Worm (Caenorhabditis elegans) whole organism, L3 larva: ENCODE measurements around the gene C52D10.3.

ENCODE experiments used
- R02D3.7 ChIP-seq: fragments of 150-350 bp; optimal IDR thresholded peaks from 2 replicates; lab custom pipeline; 2014; ENCODE audit warnings: missing biosample characterization, missing genetic modification characterization
- aly-2 ChIP-seq: fragments of 150-350 bp; optimal IDR thresholded peaks from 2 replicates; lab custom pipeline; 2014; ENCODE audit warnings: missing biosample characterization, missing genetic modification characterization
- ama-1 ChIP-seq: fragments of 150-350 bp; optimal IDR thresholded peaks from 2 replicates; lab custom pipeline; 2018
- ceh-16 ChIP-seq: sonication (generic microtip); optimal IDR thresholded peaks from 2 replicates; lab custom pipeline; 2017; ENCODE audit warnings: missing biosample characterization, missing genetic modification characterization
- ceh-28 ChIP-seq: fragments of 150-350 bp; optimal IDR thresholded peaks from 2 replicates; lab custom pipeline; 2014; ENCODE audit warnings: missing biosample characterization, missing genetic modification reagents, missing genetic modification characterization
- ceh-9 ChIP-seq: sonication (generic microtip); optimal IDR thresholded peaks from 2 replicates; lab custom pipeline; 2018; ENCODE audit warnings: missing biosample characterization, missing genetic modification characterization
- elt-1 ChIP-seq: fragments of 150-350 bp; optimal IDR thresholded peaks from 2 replicates; lab custom pipeline; 2014; ENCODE audit warnings: missing biosample characterization, missing genetic modification characterization
- elt-2 ChIP-seq: sonication (generic microtip); optimal IDR thresholded peaks from 2 replicates; lab custom pipeline; 2016; ENCODE audit warnings: missing genetic modification reagents, mild to moderate bottlenecking, missing genetic modification characterization, missing compliant biosample characterization
- elt-3 ChIP-seq, 3 experiments: fragments of 150-350 bp in 1 of 3; sonication (generic microtip) in 2 of 3; optimal IDR thresholded peaks; 2 replicates in 2 of 3; 4 replicates in 1 of 3; lab custom pipeline; 2014 to 2017; ENCODE audit warnings: missing biosample characterization in 3 of 3, missing genetic modification characterization in 3 of 3
- eor-1 ChIP-seq, 2 experiments: fragments of 150-350 bp; optimal IDR thresholded peaks; 2 replicates each; lab custom pipeline; 2014 to 2018; ENCODE audit warnings: missing biosample characterization in 2 of 2, missing genetic modification characterization in 2 of 2
- fkh-2 ChIP-seq: fragments of 150-350 bp; optimal IDR thresholded peaks from 2 replicates; lab custom pipeline; 2014; ENCODE audit warnings: missing biosample characterization, missing genetic modification reagents, missing genetic modification characterization
- fos-1 ChIP-seq: fragments of 150-350 bp; optimal IDR thresholded peaks from 2 replicates; lab custom pipeline; 2014; ENCODE audit warnings: missing biosample characterization, missing genetic modification characterization
- hmg-11 ChIP-seq: sonication (generic microtip); optimal IDR thresholded peaks from 2 replicates; lab custom pipeline; 2016; ENCODE audit warnings: missing genetic modification characterization, missing compliant biosample characterization
- lin-15B ChIP-seq: fragments of 150-350 bp; optimal IDR thresholded peaks from 2 replicates; lab custom pipeline; 2014; ENCODE audit warnings: missing biosample characterization, missing genetic modification characterization
- lin-39 ChIP-seq: fragments of 150-350 bp; optimal IDR thresholded peaks from 2 replicates; lab custom pipeline; 2018; ENCODE audit warnings: missing biosample characterization, missing genetic modification reagents, missing genetic modification characterization
- lsy-12 ChIP-seq: sonication (generic microtip); optimal IDR thresholded peaks from 2 replicates; lab custom pipeline; 2016; ENCODE audit warnings: mild to moderate bottlenecking, missing genetic modification characterization, missing compliant biosample characterization
- mdl-1 ChIP-seq: fragments of 150-350 bp; optimal IDR thresholded peaks from 2 replicates; lab custom pipeline; 2014; ENCODE audit warnings: missing biosample characterization, missing genetic modification characterization
- mml-1 ChIP-seq: fragments of 150-350 bp; sonication (generic microtip); optimal IDR thresholded peaks from 3 replicates; lab custom pipeline; 2014; ENCODE audit warnings: missing biosample characterization, missing genetic modification characterization
- nfya-1 ChIP-seq: sonication (generic microtip); optimal IDR thresholded peaks from 2 replicates; lab custom pipeline; 2017; ENCODE audit warnings: missing genetic modification characterization, mild to moderate bottlenecking, missing compliant biosample characterization, antibody characterized with exemption, moderate library complexity; ENCODE audit not compliant: insufficient read depth
- nhr-12 ChIP-seq: fragments of 150-350 bp; optimal IDR thresholded peaks from 2 replicates; lab custom pipeline; 2014; ENCODE audit warnings: missing biosample characterization, missing genetic modification characterization
- nhr-23 ChIP-seq: fragments of 150-350 bp; optimal IDR thresholded peaks from 2 replicates; lab custom pipeline; 2014; ENCODE audit warnings: missing biosample characterization, missing genetic modification reagents, missing genetic modification characterization
- nhr-237 ChIP-seq: fragments of 150-350 bp; optimal IDR thresholded peaks from 2 replicates; lab custom pipeline; 2014; ENCODE audit warnings: missing biosample characterization, missing genetic modification characterization
- nhr-25 ChIP-seq: sonication (generic microtip); optimal IDR thresholded peaks from 2 replicates; lab custom pipeline; 2017; ENCODE audit warnings: missing biosample characterization, missing genetic modification characterization
- nhr-28 ChIP-seq: fragments of 150-350 bp; optimal IDR thresholded peaks from 2 replicates; lab custom pipeline; 2014; ENCODE audit warnings: missing biosample characterization, missing genetic modification characterization
- nhr-67 ChIP-seq: fragments of 150-350 bp; optimal IDR thresholded peaks from 2 replicates; lab custom pipeline; 2014; ENCODE audit warnings: missing biosample characterization, missing genetic modification characterization
- nhr-77 ChIP-seq: fragments of 150-350 bp; optimal IDR thresholded peaks from 2 replicates; lab custom pipeline; 2014; ENCODE audit warnings: missing biosample characterization, missing genetic modification characterization
- pha-4 ChIP-seq: fragments of 150-350 bp; optimal IDR thresholded peaks from 2 replicates; lab custom pipeline; 2014; ENCODE audit warnings: missing biosample characterization, missing genetic modification reagents, missing genetic modification characterization
- pqm-1 ChIP-seq: fragments of 150-350 bp; optimal IDR thresholded peaks from 2 replicates; lab custom pipeline; 2017; ENCODE audit warnings: missing biosample characterization, missing genetic modification characterization, inconsistent platforms
- sea-2 ChIP-seq: fragments of 150-350 bp; sonication (generic microtip); optimal IDR thresholded peaks from 4 replicates; lab custom pipeline; 2014; ENCODE audit warnings: missing biosample characterization, missing genetic modification reagents, missing genetic modification characterization
- skn-1 ChIP-seq: fragments of 150-350 bp; optimal IDR thresholded peaks from 2 replicates; lab custom pipeline; 2014; ENCODE audit warnings: missing biosample characterization, missing genetic modification characterization
- snpc-4 ChIP-seq: fragments of 150-350 bp; optimal IDR thresholded peaks from 2 replicates; lab custom pipeline; 2014; ENCODE audit warnings: missing biosample characterization, missing genetic modification characterization
- tbx-2 ChIP-seq: sonication (generic microtip); optimal IDR thresholded peaks from 2 replicates; lab custom pipeline; 2016; ENCODE audit warnings: mild to moderate bottlenecking, missing genetic modification characterization, missing compliant biosample characterization
- unc-39 ChIP-seq: sonication (generic microtip); optimal IDR thresholded peaks from 4 replicates; lab custom pipeline; 2017; ENCODE audit warnings: missing biosample characterization, missing genetic modification characterization
- zag-1 ChIP-seq: fragments of 150-350 bp; optimal IDR thresholded peaks from 2 replicates; lab custom pipeline; 2014; ENCODE audit warnings: missing biosample characterization, missing genetic modification characterization
- ztf-11 ChIP-seq: fragments of 150-350 bp; optimal IDR thresholded peaks from 2 replicates; lab custom pipeline; 2014; ENCODE audit warnings: missing biosample characterization, missing genetic modification characterization
- ztf-4 ChIP-seq: fragments of 150-350 bp; optimal IDR thresholded peaks from 2 replicates; lab custom pipeline; 2014; ENCODE audit warnings: missing biosample characterization, missing genetic modification characterization

C52D10.3 gene

DNA sequence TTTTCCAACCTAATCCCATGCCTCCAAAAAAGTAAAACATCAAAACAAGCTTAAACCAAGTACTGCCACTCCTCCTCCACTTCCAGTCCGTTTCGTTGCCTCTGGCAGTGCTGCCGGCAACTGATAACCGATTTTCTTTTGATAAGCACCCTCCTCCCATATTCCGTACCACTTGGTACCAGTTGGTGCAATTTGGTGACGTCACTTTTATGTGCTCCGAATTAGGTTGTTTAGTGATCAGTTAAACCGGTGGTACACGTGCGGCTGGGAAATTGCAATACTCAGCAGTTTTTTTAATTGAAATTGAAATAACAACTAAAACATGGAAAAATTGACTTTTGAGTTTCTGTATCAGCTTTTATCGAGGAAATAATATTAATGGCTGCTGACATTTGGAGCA lies 2.2 kb upstream of the C52D10.3 start:
- TF ChIP-seq ztf-4 (tag; lab: Kevin White, UChicago): no peak
- no peak for TF ChIP-seq ztf-11 (tag; lab: Kevin White, UChicago)
- TF ChIP-seq elt-2: peak; percentile 98
- no peak for TF ChIP-seq nhr-23 (tag; lab: Kevin White, UChicago)
- no peak for TF ChIP-seq lin-39 (tag; lab: Kevin White, UChicago)
- no peak for TF ChIP-seq lin-15B (tag; lab: Kevin White, UChicago)
- no peak for TF ChIP-seq nhr-77 (tag; lab: Kevin White, UChicago)
- no peak for TF ChIP-seq ama-1
- no peak for TF ChIP-seq nhr-25 (tag; lab: Kevin White, UChicago)
- TF ChIP-seq tbx-2 (tag; lab: Kevin White, UChicago): no peak
- TF ChIP-seq nhr-237 (tag; lab: Kevin White, UChicago): no peak
- TF ChIP-seq aly-2 (tag; lab: Kevin White, UChicago): no peak
- TF ChIP-seq nfya-1: no peak
- TF ChIP-seq lsy-12: peak; percentile 36
- no peak for TF ChIP-seq mdl-1 (tag; lab: Kevin White, UChicago)
- TF ChIP-seq fos-1 (tag; lab: Kevin White, UChicago): peak; percentile 24
- TF ChIP-seq nhr-28 (tag; lab: Kevin White, UChicago): no peak
- peak; percentile 94 for TF ChIP-seq pqm-1 (tag; lab: Kevin White, UChicago)
- no peak for TF ChIP-seq mml-1
- no peak for TF ChIP-seq fkh-2 (tag; lab: Kevin White, UChicago)
- TF ChIP-seq nhr-12 (tag; lab: Kevin White, UChicago): no peak
- no peak for TF ChIP-seq sea-2 (GFP tag; lab: Kevin White, UChicago)
- no peak for TF ChIP-seq ceh-16
- TF ChIP-seq pha-4 (tag; lab: Kevin White, UChicago): peak; percentile 11
- TF ChIP-seq ceh-28: peak; percentile 19
- no peak for TF ChIP-seq nhr-67
- no peak for TF ChIP-seq ceh-9 (tag; lab: Kevin White, UChicago)
- no peak for TF ChIP-seq skn-1 (tag; lab: Kevin White, UChicago)
- no peak for TF ChIP-seq eor-1 (tag; optimal IDR thresholded peaks at IDR 0.05; lab: Kevin White, UChicago)
- TF ChIP-seq elt-3 (tag; optimal IDR thresholded peaks at IDR 0.05; lab: Kevin White, UChicago): no peak

DNA sequence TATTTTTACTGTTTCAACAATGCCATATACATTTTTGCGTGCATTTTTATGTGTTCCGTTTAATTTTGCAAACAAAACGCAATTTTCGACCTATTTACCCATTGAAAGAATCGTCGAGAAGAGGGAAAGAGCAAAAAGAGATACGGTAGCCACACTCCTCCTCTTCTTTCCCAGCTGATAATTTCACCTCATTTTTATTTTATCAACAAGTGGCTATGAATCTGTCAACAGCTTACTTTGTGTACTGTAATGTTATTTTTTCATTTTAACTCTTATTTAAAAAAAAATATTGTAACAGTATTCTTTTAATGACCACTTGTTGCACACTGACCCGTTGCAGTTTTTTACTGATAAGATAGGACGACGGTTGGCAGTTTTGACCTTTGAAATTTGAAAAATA lies 1.3 kb upstream of the C52D10.3 start:
- TF ChIP-seq pqm-1 (tag; lab: Kevin White, UChicago): no peak
- no peak for TF ChIP-seq nhr-237 (tag; lab: Kevin White, UChicago)
- no peak for TF ChIP-seq zag-1 (tag; lab: Kevin White, UChicago)
- no peak for TF ChIP-seq ama-1
- TF ChIP-seq elt-2: peak; percentile 45
- no peak for TF ChIP-seq elt-1 (tag; lab: Kevin White, UChicago)
- no peak for TF ChIP-seq mdl-1 (tag; lab: Kevin White, UChicago)
- TF ChIP-seq snpc-4 (tag; lab: Kevin White, UChicago): no peak
- peak; percentile 33 for TF ChIP-seq pha-4 (tag; lab: Kevin White, UChicago)
- TF ChIP-seq tbx-2 (tag; lab: Kevin White, UChicago): no peak
- TF ChIP-seq nhr-28 (tag; lab: Kevin White, UChicago): no peak
- no peak for TF ChIP-seq R02D3.7 (tag; lab: Kevin White, UChicago)
- TF ChIP-seq sea-2 (GFP tag; lab: Kevin White, UChicago): no peak
- no peak for TF ChIP-seq unc-39 (tag; lab: Kevin White, UChicago)
- no peak for TF ChIP-seq elt-3 (tag; optimal IDR thresholded peaks at IDR 0.05; lab: Kevin White, UChicago)
- TF ChIP-seq hmg-11: no peak

DNA sequence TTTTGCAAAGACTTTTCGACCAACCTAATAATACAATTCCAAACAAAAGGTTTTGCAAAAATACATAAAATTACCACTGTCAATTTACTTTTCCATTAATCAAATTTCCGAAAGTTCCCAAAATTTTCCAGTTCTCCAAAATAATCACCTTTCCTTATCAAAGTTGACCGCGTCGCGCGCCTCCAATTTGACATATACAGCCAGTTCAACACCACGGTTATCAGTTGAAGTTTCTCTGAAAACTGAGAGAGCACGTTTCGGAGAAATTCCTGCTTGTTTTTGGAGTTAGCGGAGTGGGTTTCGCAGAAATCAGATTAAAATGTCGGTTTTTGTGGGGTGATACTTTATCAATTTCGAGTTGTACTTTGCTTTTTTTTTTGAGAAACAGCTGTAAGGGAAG lies 2.8 kb downstream of the C52D10.3 start:
- TF ChIP-seq ceh-16: no peak
- TF ChIP-seq elt-2: peak; percentile 66
- peak; percentile 82 for TF ChIP-seq pqm-1 (tag; lab: Kevin White, UChicago)

DNA sequence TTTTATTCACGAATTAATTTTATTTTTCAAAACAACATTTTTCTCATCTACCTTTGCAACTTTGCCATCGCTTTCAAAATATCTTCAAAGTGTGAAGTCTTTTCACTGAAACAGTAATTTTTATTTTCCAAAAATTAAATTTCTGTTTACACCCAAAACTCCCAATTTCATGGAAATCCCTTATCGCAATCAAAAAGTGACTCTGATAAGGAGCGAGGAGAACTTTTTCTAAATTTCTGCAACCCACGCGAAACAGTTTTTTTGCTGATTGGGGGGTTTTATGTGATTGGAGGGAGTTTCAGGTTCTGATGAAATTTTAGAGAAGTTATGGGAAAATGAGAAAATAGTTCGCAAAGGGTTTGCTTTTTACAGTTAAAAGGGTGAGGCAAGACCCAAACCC lies 3.3 kb downstream of the C52D10.3 start:
- TF ChIP-seq elt-2 (peak; percentile 45), mml-1 (no peak), pqm-1 (tag; lab: Kevin White, UChicago) (peak; percentile 70)
